Worm (Caenorhabditis elegans): ENCODE results near the gene spp-28.

DNA sequence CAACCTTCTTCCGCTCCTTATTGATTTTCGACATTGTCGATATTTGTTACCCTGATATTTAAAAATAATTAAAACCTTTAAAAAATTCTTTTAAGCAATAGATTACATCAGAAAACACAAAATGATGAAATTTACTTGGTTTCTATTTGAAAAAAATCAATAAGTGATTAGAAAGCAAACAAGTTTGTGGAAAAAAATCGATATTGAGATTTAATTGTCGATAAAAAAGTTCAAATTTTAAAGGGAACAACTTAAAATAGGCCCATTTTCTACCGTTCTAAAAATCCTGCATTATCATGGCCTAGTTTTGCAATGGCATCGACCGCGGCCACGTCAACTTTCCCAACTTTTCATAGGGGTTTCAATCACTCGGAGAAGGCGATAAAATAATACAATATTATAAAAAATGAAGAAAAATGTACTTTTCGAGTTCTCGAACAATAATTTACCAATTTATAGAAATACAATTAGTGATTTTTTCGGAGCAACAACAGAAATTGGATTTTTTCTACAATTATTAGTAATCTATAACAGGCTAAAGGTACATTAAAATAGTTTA is 3.3 kb downstream of the spp-28 start, which contains the start of gene lars-1:
- TF ChIP-seq W03F9.2 (tag; optimal IDR thresholded peaks at IDR 0.05) (no peak), him-1 (tag; optimal IDR thresholded peaks at IDR 0.05) (no peak), dao-5 (tag; optimal IDR thresholded peaks at IDR 0.05) (no peak)

All from whole organism, L4/young adult.